Worm (Caenorhabditis elegans): ENCODE results near the gene C29F7.10.

ce11 chrX:13469907-13470647, 38.8 kb upstream of the C29F7.10 start:
- TF ChIP-seq him-1 (tag; optimal IDR thresholded peaks at IDR 0.05): no peak
- TF ChIP-seq lsl-1 (GFP tag; optimal IDR thresholded peaks at IDR 0.05): no peak
- no peak for TF ChIP-seq F57C9.4 (tag; optimal IDR thresholded peaks at IDR 0.05)
- no peak for TF ChIP-seq attf-3 (GFP tag; conservative IDR thresholded peaks at IDR 0.05)
- no peak for TF ChIP-seq unc-130 (GFP tag; optimal IDR thresholded peaks at IDR 0.05)

Data from whole organism, young adult.